Fruit fly (Drosophila melanogaster): ENCODE data around the gene CG18249.

- TF ChIP-seq Mnt (GFP tag; optimal IDR thresholded peaks at IDR 0.05) = peak; percentile 53
- TF ChIP-seq tj (GFP tag; optimal IDR thresholded peaks at IDR 0.05) = peak; percentile 80
- peak; percentile 85 for TF ChIP-seq CG33017 (tag; optimal IDR thresholded peaks at IDR 0.05)
- peak; percentile 92 for TF ChIP-seq CG7045 (GFP tag; optimal IDR thresholded peaks at IDR 0.05)
- peak; percentile 67 for TF ChIP-seq CG1620 (GFP tag; optimal IDR thresholded peaks at IDR 0.05)
- TF ChIP-seq CG5204 (GFP tag; optimal IDR thresholded peaks at IDR 0.05) = peak; percentile 93
- TF ChIP-seq Crg-1 (GFP tag; optimal IDR thresholded peaks at IDR 0.05) = peak; percentile 80
- peak; percentile 94 for TF ChIP-seq CG12768 (GFP tag; optimal IDR thresholded peaks at IDR 0.05)
- peak; percentile 60 for TF ChIP-seq ovo (GFP tag; optimal IDR thresholded peaks at IDR 0.05)
- peak; percentile 75 for TF ChIP-seq pad (GFP tag; optimal IDR thresholded peaks at IDR 0.05)
- TF ChIP-seq CG7101 (tag; optimal IDR thresholded peaks at IDR 0.05) = peak; percentile 87
These were observed 19.7 kb downstream of the CG18249 start for dm6 chr3R:8239472-8240301.
